Fruit fly (Drosophila melanogaster) whole organism, adult: ENCODE measurements around the gene Vha16-3.

Experiments used
- CG11617 ChIP-seq: fragments of 200-800 bp; sonication (Bioruptor generic); optimal IDR thresholded peaks from 2 replicates; lab custom pipeline; 2017; ENCODE audit warnings: mild to moderate bottlenecking, missing biosample characterization, missing genetic modification reagents, missing genetic modification characterization
- CG12768 ChIP-seq: fragments of 200-800 bp; sonication (Bioruptor generic); optimal IDR thresholded peaks from 2 replicates; lab custom pipeline; 2017; ENCODE audit warnings: missing biosample characterization, missing genetic modification characterization, mild to moderate bottlenecking, moderate library complexity, missing genetic modification reagents
- CG14711 ChIP-seq: fragments of 200-800 bp; sonication (Bioruptor generic); optimal IDR thresholded peaks from 2 replicates; lab custom pipeline; 2018; ENCODE audit warnings: missing biosample characterization, mild to moderate bottlenecking, missing genetic modification characterization, moderate library complexity
- CG1620 ChIP-seq: fragments of 200-800 bp; sonication (Bioruptor generic); optimal IDR thresholded peaks from 2 replicates; lab custom pipeline; 2016; ENCODE audit warnings: missing biosample characterization, missing genetic modification characterization
- CG33017 ChIP-seq: fragments of 200-800 bp; sonication (Bioruptor generic); optimal IDR thresholded peaks from 2 replicates; lab custom pipeline; 2018; ENCODE audit warnings: missing biosample characterization, mild to moderate bottlenecking, missing genetic modification characterization, moderate library complexity
- CG5204 ChIP-seq: fragments of 200-800 bp; sonication (Bioruptor generic); optimal IDR thresholded peaks from 2 replicates; lab custom pipeline; 2016; ENCODE audit warnings: missing biosample characterization, missing genetic modification characterization
- CG7045 ChIP-seq: fragments of 200-800 bp; sonication (Bioruptor generic); optimal IDR thresholded peaks from 2 replicates; lab custom pipeline; 2017; ENCODE audit warnings: missing biosample characterization, mild to moderate bottlenecking, missing genetic modification characterization
- CG7101 ChIP-seq: fragments of 200-800 bp; sonication (Bioruptor generic); optimal IDR thresholded peaks from 2 replicates; lab custom pipeline; 2018; ENCODE audit warnings: missing biosample characterization, mild to moderate bottlenecking, missing genetic modification characterization, moderate library complexity
- Clk ChIP-seq: fragments of 200-800 bp; sonication (Bioruptor generic); optimal IDR thresholded peaks from 2 replicates; lab custom pipeline; 2017; ENCODE audit warnings: missing biosample characterization, missing genetic modification characterization
- Crg-1 ChIP-seq: fragments of 200-800 bp; sonication (Bioruptor generic); optimal IDR thresholded peaks from 2 replicates; lab custom pipeline; 2016; ENCODE audit warnings: missing biosample characterization, missing genetic modification characterization
- Hr96 ChIP-seq: fragments of 200-800 bp; sonication (Bioruptor generic); optimal IDR thresholded peaks from 2 replicates; lab custom pipeline; 2016; ENCODE audit warnings: missing biosample characterization, missing genetic modification characterization
- Mnt ChIP-seq: fragments of 200-800 bp; sonication (Bioruptor generic); optimal IDR thresholded peaks from 2 replicates; lab custom pipeline; 2016; ENCODE audit warnings: missing biosample characterization, mild to moderate bottlenecking, missing genetic modification characterization
- bab1 ChIP-seq: fragments of 200-800 bp; sonication (Bioruptor generic); optimal IDR thresholded peaks from 3 replicates; lab custom pipeline; 2019; ENCODE audit warnings: missing biosample characterization, mild to moderate bottlenecking, missing genetic modification characterization, moderate library complexity
- cic ChIP-seq: fragments of 200-800 bp; sonication (Bioruptor generic); optimal IDR thresholded peaks from 2 replicates; lab custom pipeline; 2017; ENCODE audit warnings: missing biosample characterization, mild to moderate bottlenecking, missing genetic modification characterization, moderate library complexity
- cnc ChIP-seq, 2 experiments: fragments of >200 bp; optimal IDR thresholded peaks; 2 replicates each; lab custom pipeline; 2017
- kay ChIP-seq: fragments of 200-800 bp; sonication (Bioruptor generic); peaks from one replicate; lab custom pipeline; 2016; ENCODE audit warnings: missing biosample characterization, missing genetic modification characterization, borderline replicate concordance
- ovo ChIP-seq: fragments of 200-800 bp; sonication (Bioruptor generic); optimal IDR thresholded peaks from 2 replicates; lab custom pipeline; 2016; ENCODE audit warnings: missing biosample characterization, missing genetic modification characterization
- pad ChIP-seq: fragments of 200-800 bp; sonication (Bioruptor generic); optimal IDR thresholded peaks from 3 replicates; lab custom pipeline; 2017; ENCODE audit warnings: missing biosample characterization, missing genetic modification characterization, mild to moderate bottlenecking, moderate library complexity, missing genetic modification reagents
- tj ChIP-seq: fragments of 200-800 bp; sonication (Bioruptor generic); optimal IDR thresholded peaks from 3 replicates; lab custom pipeline; 2017; ENCODE audit warnings: missing biosample characterization, mild to moderate bottlenecking, missing genetic modification characterization, moderate library complexity
- toe ChIP-seq: fragments of 200-800 bp; sonication (Bioruptor generic); optimal IDR thresholded peaks from 2 replicates; lab custom pipeline; 2016; ENCODE audit warnings: missing biosample characterization, missing genetic modification characterization

The Vha16-3 gene

dm6 chr3L:11432472-11432871 is 40.6 kb upstream of the Vha16-3 start:
- TF ChIP-seq kay (GFP tag; lab: Kevin White, UChicago), result no peak
- no peak for TF ChIP-seq bab1 (GFP tag; lab: Kevin White, UChicago)
- no peak for TF ChIP-seq tj (GFP tag; lab: Kevin White, UChicago)
- no peak for TF ChIP-seq CG5204 (GFP tag; lab: Kevin White, UChicago)
- no peak for TF ChIP-seq toe
- no peak for TF ChIP-seq Mnt
- TF ChIP-seq CG1620 (GFP tag; lab: Kevin White, UChicago), result no peak
- TF ChIP-seq CG7101 (tag; lab: Kevin White, UChicago), result no peak
- no peak for TF ChIP-seq Crg-1 (GFP tag; lab: Kevin White, UChicago)
- no peak for TF ChIP-seq Clk
- TF ChIP-seq cic, result no peak
- no peak for TF ChIP-seq CG33017 (tag; lab: Kevin White, UChicago)
- no peak for TF ChIP-seq CG12768 (GFP tag; lab: Kevin White, UChicago)
- TF ChIP-seq ovo (GFP tag; lab: Kevin White, UChicago), result no peak
- TF ChIP-seq Hr96 (GFP tag; lab: Kevin White, UChicago), result no peak
- no peak for TF ChIP-seq CG7045

dm6 chr3L:11433151-11433550 is 39.9 kb upstream of the Vha16-3 start:
- TF ChIP-seq Mnt, result no peak
- no peak for TF ChIP-seq Clk
- TF ChIP-seq CG33017 (tag; lab: Kevin White, UChicago), result no peak
- TF ChIP-seq pad (GFP tag; lab: Kevin White, UChicago), result no peak
- TF ChIP-seq CG12768 (GFP tag; lab: Kevin White, UChicago), result no peak
- TF ChIP-seq CG1620 (GFP tag; lab: Kevin White, UChicago), result no peak

DNA sequence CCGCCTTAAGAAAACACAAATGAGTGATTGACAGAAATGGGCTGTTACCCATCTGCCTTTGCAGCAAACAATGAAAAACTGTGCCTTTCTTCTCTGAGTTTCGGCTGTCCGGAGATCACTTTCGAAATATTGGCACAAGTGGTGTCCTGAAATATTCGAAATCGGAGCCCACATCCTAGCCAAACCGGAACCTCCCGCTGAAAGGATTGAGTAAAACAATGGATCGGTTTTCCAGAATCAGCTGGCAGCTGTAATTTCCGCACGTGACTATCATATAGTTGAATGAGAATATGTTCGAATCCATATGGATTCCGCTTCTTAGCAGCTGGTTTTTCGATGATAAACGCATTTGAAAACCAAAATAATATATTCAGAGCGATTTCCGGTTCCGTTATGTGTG is 39.0 kb upstream of the Vha16-3 start:
- no peak for TF ChIP-seq CG1620 (GFP tag; lab: Kevin White, UChicago)
- no peak for TF ChIP-seq cic
- TF ChIP-seq Hr96 (GFP tag; lab: Kevin White, UChicago), result no peak
- TF ChIP-seq cnc (optimal IDR thresholded peaks at IDR 0.05; lab: Kevin White, UChicago), result no peak
- TF ChIP-seq CG7045, result no peak
- TF ChIP-seq CG12768 (GFP tag; lab: Kevin White, UChicago), result no peak
- no peak for TF ChIP-seq CG11617 (GFP tag; lab: Kevin White, UChicago)
- TF ChIP-seq bab1 (GFP tag; lab: Kevin White, UChicago), result no peak
- TF ChIP-seq kay (GFP tag; lab: Kevin White, UChicago), result no peak
- TF ChIP-seq CG7101 (tag; lab: Kevin White, UChicago), result no peak
- TF ChIP-seq CG14711 (tag; lab: Kevin White, UChicago), result no peak
- no peak for TF ChIP-seq tj (GFP tag; lab: Kevin White, UChicago)

dm6 chr3L:11435376-11435775 is 37.7 kb upstream of the Vha16-3 start, which contains the start of gene CG6149:
CG6149 (minus strand) TSS chr3L:11435476.
- TF ChIP-seq bab1 (GFP tag; lab: Kevin White, UChicago) (no peak), CG33017 (tag; lab: Kevin White, UChicago) (no peak), Clk (no peak), CG11617 (GFP tag; lab: Kevin White, UChicago) (no peak), CG1620 (GFP tag; lab: Kevin White, UChicago) (no peak), CG7045 (no peak), CG5204 (GFP tag; lab: Kevin White, UChicago) (no peak), kay (GFP tag; lab: Kevin White, UChicago) (no peak)

DNA sequence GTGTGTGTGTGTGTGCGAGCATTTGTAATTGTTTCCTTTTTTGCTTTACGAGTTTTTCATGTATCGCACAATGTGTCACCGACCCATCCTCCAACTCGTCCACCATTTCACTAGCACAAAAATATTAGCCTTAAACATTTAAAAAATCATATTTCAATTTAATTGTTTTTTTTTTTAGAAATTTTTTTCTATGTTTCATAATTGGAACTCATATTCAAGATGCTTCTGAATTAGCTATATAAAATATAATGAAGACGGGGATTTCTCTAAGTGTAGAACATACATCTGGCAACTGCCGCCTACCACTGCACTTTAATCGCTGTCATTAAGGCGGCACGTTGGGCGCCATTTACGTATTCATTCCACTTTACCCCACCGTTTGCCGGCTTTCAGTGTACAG is 33.5 kb upstream of the Vha16-3 start:
- TF ChIP-seq toe (no peak), CG14711 (tag; lab: Kevin White, UChicago) (no peak), Mnt (no peak), tj (GFP tag; lab: Kevin White, UChicago) (no peak), Hr96 (GFP tag; lab: Kevin White, UChicago) (no peak), CG5204 (GFP tag; lab: Kevin White, UChicago) (no peak), cnc (optimal IDR thresholded peaks at IDR 0.05; lab: Kevin White, UChicago) (no peak), CG11617 (GFP tag; lab: Kevin White, UChicago) (no peak), cic (no peak), bab1 (GFP tag; lab: Kevin White, UChicago) (no peak), ovo (GFP tag; lab: Kevin White, UChicago) (no peak), CG12768 (GFP tag; lab: Kevin White, UChicago) (no peak), CG33017 (tag; lab: Kevin White, UChicago) (no peak), kay (GFP tag; lab: Kevin White, UChicago) (no peak), CG1620 (GFP tag; lab: Kevin White, UChicago) (no peak), Clk (no peak), pad (GFP tag; lab: Kevin White, UChicago) (no peak), CG7045 (no peak), Crg-1 (GFP tag; lab: Kevin White, UChicago) (no peak)

- TF ChIP-seq toe, result no peak
- TF ChIP-seq CG7045, result no peak
- no peak for TF ChIP-seq Mnt
- TF ChIP-seq CG1620 (GFP tag; lab: Kevin White, UChicago), result no peak
- no peak for TF ChIP-seq cnc (optimal IDR thresholded peaks at IDR 0.05; lab: Kevin White, UChicago)
- TF ChIP-seq CG7101 (tag; lab: Kevin White, UChicago), result no peak
- TF ChIP-seq CG12768 (GFP tag; lab: Kevin White, UChicago), result no peak
- TF ChIP-seq tj (GFP tag; lab: Kevin White, UChicago), result no peak
- no peak for TF ChIP-seq Hr96 (GFP tag; lab: Kevin White, UChicago)
- TF ChIP-seq pad (GFP tag; lab: Kevin White, UChicago), result no peak
- TF ChIP-seq ovo (GFP tag; lab: Kevin White, UChicago), result no peak
- no peak for TF ChIP-seq CG5204 (GFP tag; lab: Kevin White, UChicago)
- no peak for TF ChIP-seq Clk
- TF ChIP-seq CG33017 (tag; lab: Kevin White, UChicago), result no peak
- TF ChIP-seq cic, result no peak
- no peak for TF ChIP-seq kay (GFP tag; lab: Kevin White, UChicago)
- TF ChIP-seq Crg-1 (GFP tag; lab: Kevin White, UChicago), result no peak
- no peak for TF ChIP-seq CG14711 (tag; lab: Kevin White, UChicago)
- no peak for TF ChIP-seq CG11617 (GFP tag; lab: Kevin White, UChicago)
These were observed 32.8 kb upstream of the Vha16-3 start for dm6 chr3L:11440258-11440657.
